Fruit fly (Drosophila melanogaster) whole organism, embryonic: Measurements from ENCODE around the gene CaMKI.

Experiments used
- CG10321 ChIP-seq: fragments of 200-800 bp; sonication (Bioruptor generic); IDR thresholded peaks from 2 replicates; pipeline ENCODE4 v1.3.6; 2022; ENCODE audit warnings: missing biosample characterization, missing genetic modification characterization
- CG11456 ChIP-seq: fragments of 200-800 bp; sonication (Bioruptor generic); IDR thresholded peaks from 3 replicates; pipeline ENCODE4 v1.3.6; 2022; ENCODE audit warnings: missing biosample characterization, missing genetic modification characterization
- CG11695 ChIP-seq: fragments of 200-800 bp; sonication (Bioruptor generic); IDR thresholded peaks from 3 replicates; pipeline ENCODE4 v1.3.6; 2022; ENCODE audit warnings: missing biosample characterization, missing genetic modification characterization
- CG12391 ChIP-seq: fragments of 200-800 bp; sonication (Bioruptor generic); optimal IDR thresholded peaks from 3 replicates; lab custom pipeline; 2018; ENCODE audit warnings: missing biosample characterization, mild to moderate bottlenecking, missing genetic modification characterization, moderate library complexity
- CG13775 ChIP-seq: fragments of 200-800 bp; sonication (Bioruptor generic); optimal IDR thresholded peaks from 3 replicates; lab custom pipeline; 2017; ENCODE audit warnings: missing biosample characterization, mild to moderate bottlenecking, missing genetic modification characterization
- CG1792 ChIP-seq: fragments of 200-800 bp; sonication (Bioruptor generic); optimal IDR thresholded peaks from 2 replicates; lab custom pipeline; 2016; ENCODE audit warnings: missing biosample characterization, missing genetic modification characterization
- CG2202 ChIP-seq: fragments of 200-800 bp; sonication (Bioruptor generic); optimal IDR thresholded peaks from 2 replicates; lab custom pipeline; 2018; ENCODE audit warnings: missing biosample characterization, mild to moderate bottlenecking, missing genetic modification characterization
- CG34422 ChIP-seq: fragments of 200-800 bp; sonication (Bioruptor generic); IDR thresholded peaks from 3 replicates; pipeline ENCODE4 v1.3.6; 2022; ENCODE audit warnings: missing biosample characterization, missing genetic modification characterization
- CG3838 ChIP-seq: fragments of 200-800 bp; sonication (Bioruptor generic); optimal IDR thresholded peaks from 3 replicates; lab custom pipeline; 2016; ENCODE audit warnings: missing biosample characterization, missing genetic modification characterization
- CG4360 ChIP-seq: fragments of 200-800 bp; sonication (Bioruptor generic); IDR thresholded peaks from 2 replicates; pipeline ENCODE4 v1.3.6; 2022; ENCODE audit warnings: missing biosample characterization, missing genetic modification characterization
- CG4617 ChIP-seq: fragments of 200-800 bp; sonication (Bioruptor generic); optimal IDR thresholded peaks from 3 replicates; lab custom pipeline; 2016; ENCODE audit warnings: missing biosample characterization, missing genetic modification characterization, borderline replicate concordance
- CG4820 ChIP-seq: fragments of 200-800 bp; sonication (Bioruptor generic); optimal IDR thresholded peaks from 3 replicates; lab custom pipeline; 2016; ENCODE audit warnings: missing biosample characterization, missing genetic modification characterization
- CG5953 ChIP-seq: fragments of 200-800 bp; sonication (Bioruptor generic); IDR thresholded peaks from 2 replicates; pipeline ENCODE4 v1.3.6; 2022; ENCODE audit warnings: missing biosample characterization, missing genetic modification characterization
- CG7963 ChIP-seq: fragments of 200-800 bp; sonication (Bioruptor generic); IDR thresholded peaks from 3 replicates; pipeline ENCODE4 v1.3.6; 2022; ENCODE audit warnings: missing biosample characterization, missing genetic modification characterization; ENCODE audit not compliant: partially characterized antibody
- CG8281 ChIP-seq: fragments of 200-800 bp; sonication (Bioruptor generic); optimal IDR thresholded peaks from 2 replicates; lab custom pipeline; 2018; ENCODE audit warnings: missing biosample characterization, mild to moderate bottlenecking, missing genetic modification characterization, moderate library complexity
- CG9876 ChIP-seq: fragments of 200-800 bp; sonication (Bioruptor generic); optimal IDR thresholded peaks from 2 replicates; lab custom pipeline; 2016; ENCODE audit warnings: missing biosample characterization, missing genetic modification characterization
- Chrac-16 ChIP-seq: fragments of 200-800 bp; sonication (Bioruptor generic); optimal IDR thresholded peaks from 3 replicates; lab custom pipeline; 2016; ENCODE audit warnings: missing biosample characterization, missing genetic modification characterization
- D19B ChIP-seq: fragments of 200-800 bp; sonication (Bioruptor generic); optimal IDR thresholded peaks from 2 replicates; lab custom pipeline; 2017; ENCODE audit warnings: missing biosample characterization, mild to moderate bottlenecking, missing genetic modification characterization
- Deaf1 ChIP-seq: fragments of 200-800 bp; optimal IDR thresholded peaks from 3 replicates; lab custom pipeline; 2019; ENCODE audit warnings: missing biosample characterization, mild to moderate bottlenecking, missing genetic modification characterization, moderate library complexity
- Dip3 ChIP-seq: fragments of 200-800 bp; sonication (Bioruptor generic); optimal IDR thresholded peaks from 3 replicates; lab custom pipeline; 2016; ENCODE audit warnings: missing biosample characterization, missing genetic modification characterization
- Ets97D ChIP-seq: fragments of 200-800 bp; sonication (Bioruptor generic); optimal IDR thresholded peaks from 3 replicates; lab custom pipeline; 2016; ENCODE audit warnings: missing biosample characterization, missing genetic modification characterization
- HLHmδ ChIP-seq: fragments of 200-800 bp; sonication (Bioruptor generic); optimal IDR thresholded peaks from 2 replicates; lab custom pipeline; 2018; ENCODE audit warnings: missing biosample characterization, mild to moderate bottlenecking, missing genetic modification characterization, moderate library complexity
- Hand ChIP-seq: fragments of 200-800 bp; sonication (Bioruptor generic); optimal IDR thresholded peaks from 2 replicates; lab custom pipeline; 2017; ENCODE audit warnings: mild to moderate bottlenecking, missing biosample characterization, missing genetic modification reagents, missing genetic modification characterization
- Hmr ChIP-seq: fragments of 200-800 bp; sonication (Bioruptor generic); optimal IDR thresholded peaks from 3 replicates; lab custom pipeline; 2017; ENCODE audit warnings: mild to moderate bottlenecking, missing biosample characterization, missing genetic modification reagents, missing genetic modification characterization
- Hmx ChIP-seq: fragments of 200-800 bp; sonication (Bioruptor generic); optimal IDR thresholded peaks from 2 replicates; lab custom pipeline; 2016; ENCODE audit warnings: missing biosample characterization, missing genetic modification characterization
- Hr3 ChIP-seq: fragments of 200-800 bp; sonication (Bioruptor generic); optimal IDR thresholded peaks from 3 replicates; lab custom pipeline; 2016; ENCODE audit warnings: missing biosample characterization, missing genetic modification characterization
- Hr78 ChIP-seq, 2 experiments: fragments of 200-800 bp in 1 of 2; fragments of >200 bp in 1 of 2; sonication (Bioruptor generic) in 1 of 2; optimal IDR thresholded peaks; 2 replicates each; lab custom pipeline; 2017 to 2019; ENCODE audit warnings: missing biosample characterization in 2 of 2, missing genetic modification characterization in 2 of 2, mild to moderate bottlenecking in 1 of 2, moderate library complexity in 1 of 2
- Med ChIP-seq: fragments of 200-800 bp; sonication (Bioruptor generic); peaks from one replicate; lab custom pipeline; 2016; ENCODE audit warnings: missing biosample characterization, missing genetic modification characterization, mild to moderate bottlenecking, inconsistent platforms, moderate library complexity
- Mrtf ChIP-seq: fragments of 200-800 bp; sonication (Bioruptor generic); IDR thresholded peaks from 3 replicates; pipeline ENCODE4 v1.3.6; 2022; ENCODE audit warnings: missing biosample characterization, missing genetic modification characterization
- NC2α ChIP-seq: fragments of 200-800 bp; sonication (Bioruptor generic); optimal IDR thresholded peaks from 2 replicates; lab custom pipeline; 2016; ENCODE audit warnings: missing biosample characterization, missing genetic modification characterization
- NFAT ChIP-seq: fragments of 200-800 bp; sonication (Bioruptor generic); IDR thresholded peaks from 2 replicates; pipeline ENCODE4 v1.3.6; 2022; ENCODE audit warnings: missing biosample characterization, missing genetic modification characterization
- Xbp1 ChIP-seq: fragments of 200-800 bp; sonication (Bioruptor generic); optimal IDR thresholded peaks from 3 replicates; lab custom pipeline; 2016; ENCODE audit warnings: missing biosample characterization, mild to moderate bottlenecking, missing genetic modification characterization
- ac ChIP-seq: fragments of 200-800 bp; sonication (Bioruptor generic); optimal IDR thresholded peaks from 3 replicates; lab custom pipeline; 2017; ENCODE audit warnings: missing biosample characterization, mild to moderate bottlenecking, missing genetic modification characterization
- ato ChIP-seq: fragments of 200-800 bp; sonication (Bioruptor generic); IDR thresholded peaks from 2 replicates; pipeline ENCODE4 v1.3.6; 2022; ENCODE audit warnings: missing biosample characterization, missing genetic modification characterization; ENCODE audit not compliant: partially characterized antibody
- az2 ChIP-seq: fragments of 200-800 bp; sonication (Bioruptor generic); optimal IDR thresholded peaks from 3 replicates; lab custom pipeline; 2016; ENCODE audit warnings: missing biosample characterization, missing genetic modification characterization
- cas ChIP-seq: fragments of 200-800 bp; sonication (Bioruptor generic); IDR thresholded peaks from 2 replicates; pipeline ENCODE4 v1.3.6; 2022; ENCODE audit warnings: missing biosample characterization, missing genetic modification characterization
- crol ChIP-seq: fragments of 200-800 bp; sonication (Bioruptor generic); IDR thresholded peaks from 2 replicates; pipeline ENCODE4 v1.3.6; 2022; ENCODE audit warnings: missing biosample characterization, missing genetic modification characterization
- fu2 ChIP-seq: fragments of 200-800 bp; sonication (Bioruptor generic); optimal IDR thresholded peaks from 2 replicates; lab custom pipeline; 2016; ENCODE audit warnings: missing biosample characterization, missing genetic modification characterization
- h ChIP-seq: fragments of >200 bp; optimal IDR thresholded peaks from 2 replicates; lab custom pipeline; 2017
- hb ChIP-seq: fragments of 200-800 bp; sonication (Bioruptor generic); IDR thresholded peaks from 3 replicates; pipeline ENCODE4 v1.3.6; 2022; ENCODE audit warnings: missing biosample characterization, missing genetic modification characterization; ENCODE audit not compliant: partially characterized antibody
- ind ChIP-seq: fragments of 200-800 bp; sonication (Bioruptor generic); optimal IDR thresholded peaks from 3 replicates; lab custom pipeline; 2016; ENCODE audit warnings: missing biosample characterization, missing genetic modification characterization
- kah ChIP-seq: fragments of 200-800 bp; sonication (Bioruptor generic); optimal IDR thresholded peaks from 2 replicates; lab custom pipeline; 2018; ENCODE audit warnings: missing biosample characterization, mild to moderate bottlenecking, missing genetic modification characterization
- lab ChIP-seq: fragments of 200-800 bp; sonication (Bioruptor generic); optimal IDR thresholded peaks from 3 replicates; lab custom pipeline; 2017; ENCODE audit warnings: missing biosample characterization, missing genetic modification characterization, mild to moderate bottlenecking, moderate library complexity, missing genetic modification reagents
- pb ChIP-seq: fragments of 200-800 bp; sonication (Bioruptor generic); optimal IDR thresholded peaks from 3 replicates; lab custom pipeline; 2016; ENCODE audit warnings: missing biosample characterization, missing genetic modification characterization
- repo ChIP-seq: fragments of 200-800 bp; sonication (Bioruptor generic); optimal IDR thresholded peaks from 2 replicates; lab custom pipeline; 2016; ENCODE audit warnings: missing biosample characterization, missing genetic modification characterization
- tgo ChIP-seq: fragments of 200-800 bp; sonication (Bioruptor generic); IDR thresholded peaks from 3 replicates; pipeline ENCODE4 v1.3.6; 2022; ENCODE audit warnings: missing biosample characterization, missing genetic modification characterization
- tna ChIP-seq: fragments of 200-800 bp; sonication (Bioruptor generic); IDR thresholded peaks from 2 replicates; pipeline ENCODE4 v1.3.6; 2022; ENCODE audit warnings: missing biosample characterization, missing genetic modification characterization; ENCODE audit not compliant: partially characterized antibody
- wor ChIP-seq: fragments of 200-800 bp; sonication (Bioruptor generic); IDR thresholded peaks from 2 replicates; pipeline ENCODE4 v1.3.6; 2022; ENCODE audit warnings: missing biosample characterization, missing genetic modification characterization
- zen ChIP-seq: fragments of 200-800 bp; sonication (Bioruptor generic); optimal IDR thresholded peaks from 3 replicates; lab custom pipeline; 2018; ENCODE audit warnings: missing biosample characterization, mild to moderate bottlenecking, missing genetic modification characterization, moderate library complexity

Gene CaMKI

DNA sequence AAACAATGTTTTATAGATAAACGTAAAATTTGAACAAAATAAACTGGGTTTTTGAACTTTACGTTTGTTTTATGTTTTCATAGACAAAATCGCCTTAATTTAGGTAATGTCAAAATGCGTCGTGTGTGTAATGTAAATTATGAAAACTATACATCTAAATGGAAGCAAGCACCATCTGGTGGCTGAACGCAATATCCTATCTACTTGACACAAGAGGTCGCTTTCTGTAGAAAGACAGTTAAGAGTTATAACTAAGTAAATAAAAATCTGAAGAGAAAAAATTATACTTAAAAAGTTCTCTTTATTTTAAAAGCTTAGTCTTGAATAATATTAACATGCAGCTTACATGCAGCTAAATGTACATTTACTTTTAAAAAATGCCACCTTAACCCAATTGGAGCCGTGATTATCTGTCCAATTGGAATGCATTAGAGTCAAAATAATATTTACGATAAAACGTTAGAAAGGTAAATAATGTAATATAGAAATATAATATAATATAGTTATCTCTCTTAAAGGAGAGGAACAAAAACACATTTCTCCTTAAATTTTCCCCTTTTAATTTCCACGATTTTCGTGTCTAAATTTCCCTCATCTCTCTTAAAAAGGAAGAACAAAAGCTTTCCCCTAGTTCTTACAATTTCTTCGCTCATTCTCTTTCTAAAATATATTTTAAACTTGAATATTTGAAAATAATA lies 20.5 kb upstream of the CaMKI start (continued):
- no peak for TF ChIP-seq hb
- TF ChIP-seq NFAT (GFP tag; lab: Robert Waterston, UW) = no peak; the same call in 1 of the 2 replicates
- peak; percentile 97 for TF ChIP-seq az2 (GFP tag; lab: Kevin White, UChicago)
- TF ChIP-seq CG11695 (GFP tag; lab: Robert Waterston, UW) = peak; percentile 67; the same call in 2 of the 3 replicates
- peak; percentile 92 for TF ChIP-seq ind (GFP tag; lab: Kevin White, UChicago)
- TF ChIP-seq CG9876 = peak; percentile 94
- no peak for TF ChIP-seq h (lab: Kevin White, UChicago)
- TF ChIP-seq ac = peak; percentile 74
- peak; percentile 44 for TF ChIP-seq Hand (GFP tag; lab: Kevin White, UChicago)
- no peak; the same call in 1 of the 3 replicates for TF ChIP-seq CG34422 (GFP tag; lab: Robert Waterston, UW)
- TF ChIP-seq CG2202 = peak; percentile 77
- peak; percentile 95 for TF ChIP-seq zen
- 0 out of 2 replicates have a peak, but pooled peaks have one; percentile 30 for TF ChIP-seq CG10321 (GFP tag; lab: Robert Waterston, UW)
- TF ChIP-seq repo = peak; percentile 95
- TF ChIP-seq Hmr (GFP tag; lab: Kevin White, UChicago) = peak; percentile 95
- peak; percentile 87 for TF ChIP-seq CG5953 (GFP tag; lab: Robert Waterston, UW)
- TF ChIP-seq wor (GFP tag; lab: Robert Waterston, UW) = peak; percentile 76
- TF ChIP-seq Hr3 = peak; percentile 92
- peak; percentile 80 for TF ChIP-seq fu2 (GFP tag; lab: Kevin White, UChicago)
- TF ChIP-seq CG1792 = peak; percentile 85
- peak; percentile 92; the same call in 1 of the 3 replicates for TF ChIP-seq Mrtf
- TF ChIP-seq CG7963 (GFP tag; lab: Robert Waterston, UW) = no peak
- peak; percentile 100 for TF ChIP-seq Med (GFP tag; lab: Kevin White, UChicago)
- peak; percentile 98 for TF ChIP-seq Xbp1
- no peak for TF ChIP-seq HLHmδ (GFP tag; lab: Kevin White, UChicago)
- peak; percentile 88 for TF ChIP-seq tgo (GFP tag; lab: Robert Waterston, UW)
- TF ChIP-seq CG11456 (GFP tag; lab: Robert Waterston, UW) = no peak; the same call in none of the 3 replicates
- peak; percentile 93 for TF ChIP-seq lab (GFP tag; lab: Kevin White, UChicago)
- TF ChIP-seq pb (GFP tag; lab: Kevin White, UChicago) = peak; percentile 95
- TF ChIP-seq Ets97D (GFP tag; lab: Kevin White, UChicago) = peak; percentile 68
- peak; percentile 78 for TF ChIP-seq CG3838 (GFP tag; lab: Kevin White, UChicago)
- peak; percentile 50; the same call in 1 of the 2 replicates for TF ChIP-seq tna (GFP tag; lab: Robert Waterston, UW)
- peak; percentile 39; the same call in 1 of the 2 replicates for TF ChIP-seq CG4360 (GFP tag; lab: Robert Waterston, UW)
- peak; percentile 40; the same call in 1 of the 2 replicates for TF ChIP-seq ato (GFP tag; lab: Robert Waterston, UW)
- TF ChIP-seq Deaf1 (tag; lab: Kevin White, UChicago) = peak; percentile 61
- TF ChIP-seq D19B (GFP tag; lab: Kevin White, UChicago) = peak; percentile 75
- TF ChIP-seq CG4820 (GFP tag; lab: Kevin White, UChicago) = peak; percentile 92
- TF ChIP-seq kah (GFP tag; lab: Kevin White, UChicago) = peak; percentile 83
- TF ChIP-seq Hmx (GFP tag; lab: Kevin White, UChicago) = peak; percentile 61
- peak; percentile 85 for TF ChIP-seq Dip3 (GFP tag; lab: Kevin White, UChicago)
- TF ChIP-seq crol (GFP tag; lab: Robert Waterston, UW) = no peak
- peak; percentile 63 for TF ChIP-seq CG8281 (tag; lab: Kevin White, UChicago)
- TF ChIP-seq NC2α (GFP tag; lab: Kevin White, UChicago) = peak; percentile 83
- no peak; the same call in 1 of the 2 replicates for TF ChIP-seq cas (GFP tag; lab: Robert Waterston, UW)
- TF ChIP-seq CG12391 (tag; lab: Kevin White, UChicago) = peak; percentile 84
- TF ChIP-seq CG4617 (GFP tag; lab: Kevin White, UChicago) = peak; percentile 80
- peak; percentile 95 for TF ChIP-seq Chrac-16 (GFP tag; lab: Kevin White, UChicago)
- peak; percentile 91 for TF ChIP-seq CG13775 (GFP tag; lab: Kevin White, UChicago)
- TF ChIP-seq Hr78 (GFP tag; optimal IDR thresholded peaks at IDR 0.05; lab: Kevin White, UChicago) = no peak
